Worm (Caenorhabditis elegans) whole organism, young adult: ENCODE data around the gene ZK742.4.
A peak's percentile ranks its signal among the peaks of the same experiment; 100 is the strongest.

Experiments used
- F23B12.7 ChIP-seq: sonication (generic microtip); optimal IDR thresholded peaks from 2 replicates; lab custom pipeline; 2017; ENCODE audit warnings: missing genetic modification characterization, mild to moderate bottlenecking, missing compliant biosample characterization, antibody characterized with exemption, moderate library complexity; ENCODE audit not compliant: insufficient read depth
- F37B4.10 ChIP-seq: fragments of 200-800 bp; sonication (Bioruptor generic); IDR thresholded peaks from 2 replicates; pipeline ENCODE4 v1.3.6; 2022; ENCODE audit warnings: missing genetic modification characterization, missing compliant biosample characterization
- F49E8.2 ChIP-seq: sonication (generic microtip); optimal IDR thresholded peaks from 3 replicates; lab custom pipeline; 2017; ENCODE audit warnings: missing genetic modification characterization, mild to moderate bottlenecking, missing compliant biosample characterization, antibody characterized with exemption, moderate library complexity; ENCODE audit not compliant: insufficient read depth
- K11D2.4 ChIP-seq: fragments of 200-800 bp; sonication (Bioruptor generic); IDR thresholded peaks from 2 replicates; pipeline ENCODE4 v1.3.6; 2022; ENCODE audit warnings: missing genetic modification reagents, missing genetic modification characterization, missing compliant biosample characterization
- K12H6.12 ChIP-seq: fragments of 200-800 bp; sonication (Bioruptor generic); optimal IDR thresholded peaks from 2 replicates; lab custom pipeline; 2018; ENCODE audit warnings: mild to moderate bottlenecking, missing genetic modification characterization, missing compliant biosample characterization
- Y53F4B.3 ChIP-seq: fragments of 200-800 bp; sonication (Bioruptor generic); IDR thresholded peaks from 2 replicates; pipeline ENCODE4 v1.3.6; 2022; ENCODE audit warnings: missing genetic modification reagents, missing genetic modification characterization, missing compliant biosample characterization
- Y79H2A.3 ChIP-seq: fragments of 200-800 bp; sonication (Bioruptor generic); conservative IDR thresholded peaks from 2 replicates; pipeline ENCODE4 v1.3.6; 2022; ENCODE audit warnings: missing genetic modification reagents, missing genetic modification characterization, missing compliant biosample characterization
- Y95B8A.8 ChIP-seq: fragments of 200-800 bp; sonication (Bioruptor generic); IDR thresholded peaks from 2 replicates; pipeline ENCODE4 v1.3.6; 2022; ENCODE audit warnings: missing genetic modification reagents, missing genetic modification characterization, missing compliant biosample characterization
- ZK185.1 ChIP-seq: sonication (generic microtip); optimal IDR thresholded peaks from 2 replicates; lab custom pipeline; 2016; ENCODE audit warnings: mild to moderate bottlenecking, missing genetic modification characterization, missing compliant biosample characterization; ENCODE audit not compliant: poor library complexity, severe bottlenecking
- aptf-2 ChIP-seq: fragments of 200-800 bp; sonication (Bioruptor generic); conservative IDR thresholded peaks from 2 replicates; pipeline ENCODE4 v1.3.6; 2022; ENCODE audit warnings: missing genetic modification reagents, missing genetic modification characterization, missing compliant biosample characterization
- atf-7 ChIP-seq: sonication (generic microtip); optimal IDR thresholded peaks from 2 replicates; lab custom pipeline; 2017; ENCODE audit warnings: mild to moderate bottlenecking, missing genetic modification characterization, missing compliant biosample characterization
- attf-3 ChIP-seq: fragments of 200-800 bp; sonication (Bioruptor generic); conservative IDR thresholded peaks from 2 replicates; pipeline ENCODE4 v1.3.6; 2022; ENCODE audit warnings: missing genetic modification reagents, missing genetic modification characterization, missing compliant biosample characterization
- attf-5 ChIP-seq: fragments of 200-800 bp; sonication (Bioruptor generic); optimal IDR thresholded peaks from 2 replicates; lab custom pipeline; 2018; ENCODE audit warnings: mild to moderate bottlenecking, missing genetic modification characterization, missing compliant biosample characterization
- attf-6 ChIP-seq: fragments of 200-800 bp; sonication (Bioruptor generic); IDR thresholded peaks from 2 replicates; pipeline ENCODE4 v1.3.6; 2022; ENCODE audit warnings: missing genetic modification reagents, missing genetic modification characterization, missing compliant biosample characterization
- bed-1 ChIP-seq: fragments of 200-800 bp; sonication (Bioruptor generic); IDR thresholded peaks from 2 replicates; pipeline ENCODE4 v1.3.6; 2022; ENCODE audit warnings: missing genetic modification reagents, missing genetic modification characterization, missing compliant biosample characterization
- cebp-1 ChIP-seq, 2 experiments: fragments of 200-800 bp in 1 of 2; sonication (Bioruptor generic) in 1 of 2; sonication (generic microtip) in 1 of 2; IDR thresholded peaks in 1 of 2; optimal IDR thresholded peaks in 1 of 2; 2 replicates each; pipeline versions ENCODE4 v1.3.6 to Lab custom; 2017 to 2022; ENCODE audit warnings: missing compliant biosample characterization in 2 of 2, missing genetic modification characterization in 2 of 2, mild to moderate bottlenecking in 1 of 2, missing genetic modification reagents in 1 of 2, moderate library complexity in 1 of 2
- cebp-2 ChIP-seq: fragments of 200-800 bp; sonication (Bioruptor generic); IDR thresholded peaks from 2 replicates; pipeline ENCODE4 v1.3.6; 2022; ENCODE audit warnings: missing genetic modification characterization, missing compliant biosample characterization
- ceh-27 ChIP-seq: fragments of 200-800 bp; sonication (Bioruptor generic); optimal IDR thresholded peaks from 2 replicates; lab custom pipeline; 2018; ENCODE audit warnings: mild to moderate bottlenecking, missing genetic modification characterization, moderate library complexity, missing compliant biosample characterization
- dox-1 ChIP-seq: fragments of 200-800 bp; sonication (Bioruptor generic); IDR thresholded peaks from 2 replicates; pipeline ENCODE4 v1.3.6; 2022; ENCODE audit warnings: missing genetic modification reagents, missing genetic modification characterization, missing compliant biosample characterization
- egl-44 ChIP-seq: fragments of 200-800 bp; sonication (Bioruptor generic); IDR thresholded peaks from 2 replicates; pipeline ENCODE4 v1.3.6; 2022; ENCODE audit warnings: missing genetic modification reagents, missing genetic modification characterization, missing compliant biosample characterization
- egrh-3 ChIP-seq: fragments of 200-800 bp; sonication (Bioruptor generic); IDR thresholded peaks from 2 replicates; pipeline ENCODE4 v1.3.6; 2022; ENCODE audit warnings: missing genetic modification reagents, missing genetic modification characterization, missing compliant biosample characterization
- ekl-4 ChIP-seq: fragments of 200-800 bp; sonication (Bioruptor generic); IDR thresholded peaks from 2 replicates; pipeline ENCODE4 v1.3.6; 2022; ENCODE audit warnings: missing genetic modification reagents, missing genetic modification characterization, missing compliant biosample characterization
- fkh-3 ChIP-seq: sonication (generic microtip); optimal IDR thresholded peaks from 2 replicates; lab custom pipeline; 2016; ENCODE audit warnings: mild to moderate bottlenecking, missing genetic modification characterization, missing compliant biosample characterization
- hlh-26 ChIP-seq: fragments of 200-800 bp; sonication (Bioruptor generic); conservative IDR thresholded peaks from 2 replicates; pipeline ENCODE4 v1.3.6; 2022; ENCODE audit warnings: missing genetic modification reagents, missing genetic modification characterization, missing compliant biosample characterization
- hsf-1 ChIP-seq: fragments of 200-800 bp; sonication (Bioruptor generic); IDR thresholded peaks from 2 replicates; pipeline ENCODE4 v1.3.6; 2022; ENCODE audit warnings: missing genetic modification reagents, missing genetic modification characterization, missing compliant biosample characterization
- lag-1 ChIP-seq: fragments of 200-800 bp; sonication (Bioruptor generic); IDR thresholded peaks from 2 replicates; pipeline ENCODE4 v1.3.6; 2022; ENCODE audit warnings: missing genetic modification reagents, missing genetic modification characterization, missing compliant biosample characterization
- lin-35 ChIP-seq, 3 experiments: fragments of 150-350 bp in 2 of 3; sonication (generic microtip) in 1 of 3; optimal IDR thresholded peaks; 2 replicates each; lab custom pipeline; 2014 to 2018; ENCODE audit warnings: missing biosample characterization in 3 of 3, missing genetic modification characterization in 3 of 3, missing genetic modification reagents in 3 of 3
- lin-40 ChIP-seq: sonication (generic microtip); optimal IDR thresholded peaks from 2 replicates; lab custom pipeline; 2016; ENCODE audit warnings: missing genetic modification characterization, mild to moderate bottlenecking, missing compliant biosample characterization, missing genotype, missing genetic modification reagents
- lin-54 ChIP-seq: fragments of 200-800 bp; sonication (Bioruptor generic); optimal IDR thresholded peaks from 2 replicates; lab custom pipeline; 2018; ENCODE audit warnings: mild to moderate bottlenecking, missing genetic modification characterization, missing compliant biosample characterization
- lir-1 ChIP-seq: fragments of 200-800 bp; sonication (Bioruptor generic); conservative IDR thresholded peaks from 2 replicates; pipeline ENCODE4 v1.3.6; 2022; ENCODE audit warnings: missing genetic modification reagents, missing genetic modification characterization, missing compliant biosample characterization
- lsy-27 ChIP-seq: sonication (generic microtip); optimal IDR thresholded peaks from 2 replicates; lab custom pipeline; 2017; ENCODE audit warnings: missing genetic modification characterization, mild to moderate bottlenecking, missing compliant biosample characterization, antibody characterized with exemption, missing genotype, borderline replicate concordance; ENCODE audit not compliant: insufficient read depth
- madf-6 ChIP-seq: fragments of 200-800 bp; sonication (Bioruptor generic); IDR thresholded peaks from 2 replicates; pipeline ENCODE4 v1.3.6; 2022; ENCODE audit warnings: missing genetic modification reagents, missing genetic modification characterization, missing compliant biosample characterization
- mcd-1 ChIP-seq: fragments of 200-800 bp; sonication (Bioruptor generic); IDR thresholded peaks from 2 replicates; pipeline ENCODE4 v1.3.6; 2022; ENCODE audit warnings: missing genetic modification reagents, missing genetic modification characterization, missing compliant biosample characterization
- mel-28 ChIP-seq: sonication (generic microtip); optimal IDR thresholded peaks from 2 replicates; lab custom pipeline; 2016; ENCODE audit warnings: borderline replicate concordance, mild to moderate bottlenecking, missing genetic modification characterization, missing compliant biosample characterization
- mes-4 ChIP-seq: sonication (generic microtip); optimal IDR thresholded peaks from 2 replicates; lab custom pipeline; 2016; ENCODE audit warnings: missing genotype, missing genetic modification characterization, missing compliant biosample characterization
- nfya-1 ChIP-seq: sonication (generic microtip); optimal IDR thresholded peaks from 2 replicates; lab custom pipeline; 2017; ENCODE audit warnings: antibody characterized with exemption, missing compliant biosample characterization, missing genetic modification characterization, borderline replicate concordance; ENCODE audit not compliant: insufficient read depth
- nfyb-1 ChIP-seq: fragments of 200-800 bp; sonication (Bioruptor generic); IDR thresholded peaks from 2 replicates; pipeline ENCODE4 v1.3.6; 2022; ENCODE audit warnings: missing genetic modification reagents, missing genetic modification characterization, missing compliant biosample characterization
- nhr-80 ChIP-seq: sonication (generic microtip); optimal IDR thresholded peaks from 2 replicates; lab custom pipeline; 2016; ENCODE audit warnings: missing genetic modification characterization, missing compliant biosample characterization
- nhr-90 ChIP-seq: sonication (generic microtip); optimal IDR thresholded peaks from 2 replicates; lab custom pipeline; 2016; ENCODE audit warnings: missing genotype, mild to moderate bottlenecking, missing genetic modification characterization, missing compliant biosample characterization
- pha-4 ChIP-seq: fragments of 150-350 bp; sonication (generic microtip); optimal IDR thresholded peaks from 2 replicates; lab custom pipeline; 2014; ENCODE audit warnings: missing biosample characterization, missing genetic modification reagents, missing genetic modification characterization
- snpc-1.3 ChIP-seq: sonication (generic microtip); optimal IDR thresholded peaks from 2 replicates; lab custom pipeline; 2017; ENCODE audit warnings: missing genetic modification characterization, mild to moderate bottlenecking, missing compliant biosample characterization, antibody characterized with exemption, moderate library complexity, missing genotype, missing genetic modification reagents; ENCODE audit not compliant: insufficient read depth
- snpc-4 ChIP-seq, 5 experiments: fragments of 150-350 bp in 1 of 5; sonication (generic microtip) in 4 of 5; optimal IDR thresholded peaks; 2 replicates each; lab custom pipeline; 2014 to 2018; ENCODE audit warnings: missing genetic modification characterization in 5 of 5, missing biosample characterization in 3 of 5, antibody characterized with exemption in 2 of 5, mild to moderate bottlenecking in 2 of 5, missing compliant biosample characterization in 2 of 5, missing genotype in 2 of 5, moderate library complexity in 2 of 5, missing genetic modification reagents in 1 of 5
- tbp1 ChIP-seq: fragments of 200-800 bp; sonication (Bioruptor generic); optimal IDR thresholded peaks from 2 replicates; lab custom pipeline; 2018; ENCODE audit warnings: mild to moderate bottlenecking, missing genetic modification characterization, missing compliant biosample characterization

The ZK742.4 gene

ce11 chrV:7853900-7854299 lies 42.3 kb upstream of the ZK742.4 start (continued):
- TF ChIP-seq attf-3 (GFP tag; lab: Robert Waterston, UW) = no peak
- no peak for TF ChIP-seq hlh-26 (GFP tag; lab: Robert Waterston, UW)
- TF ChIP-seq K11D2.4 (GFP tag; lab: Robert Waterston, UW) = no peak
- no peak for TF ChIP-seq aptf-2
- TF ChIP-seq nfya-1 (tag; lab: Kevin White, UChicago) = no peak
- TF ChIP-seq egl-44 (GFP tag; lab: Robert Waterston, UW) = no peak
- no peak for TF ChIP-seq lin-35 (GFP tag; optimal IDR thresholded peaks at IDR 0.05; lab: Kevin White, UChicago)
- TF ChIP-seq Y79H2A.3 (GFP tag; lab: Robert Waterston, UW) = no peak
- TF ChIP-seq snpc-4 (GFP tag; optimal IDR thresholded peaks at IDR 0.05; lab: Kevin White, UChicago) = no peak
- peak in 1 of 4 experiments; percentile 26 for TF ChIP-seq snpc-4 (tag; optimal IDR thresholded peaks at IDR 0.05; lab: Kevin White, UChicago)
- no peak for TF ChIP-seq pha-4 (tag; lab: Kevin White, UChicago)

ce11 chrV:7852078-7852477 lies 40.5 kb upstream of the ZK742.4 start:
- TF ChIP-seq ekl-4 (GFP tag; lab: Robert Waterston, UW) (0 out of 2 replicates have a peak, but pooled peaks have one; percentile 56), hsf-1 (GFP tag; lab: Robert Waterston, UW) (peak; percentile 84), Y53F4B.3 (GFP tag; lab: Robert Waterston, UW) (no peak), attf-6 (GFP tag; lab: Robert Waterston, UW) (peak; percentile 38; the same call in 1 of the 2 replicates), lsy-27 (tag; lab: Kevin White, UChicago) (no peak), K12H6.12 (no peak), lir-1 (no peak), F49E8.2 (peak; percentile 73), madf-6 (GFP tag; lab: Robert Waterston, UW) (peak; percentile 29; the same call in 1 of the 2 replicates)

ce11 chrV:7848251-7848650 lies 36.7 kb upstream of the ZK742.4 start:
- peak; percentile 10 for TF ChIP-seq mel-28 (tag; lab: Kevin White, UChicago)
- TF ChIP-seq snpc-4 (GFP tag; optimal IDR thresholded peaks at IDR 0.05; lab: Kevin White, UChicago) = no peak
- TF ChIP-seq snpc-4 (tag; optimal IDR thresholded peaks at IDR 0.05; lab: Kevin White, UChicago) = peak in 1 of 4 experiments; percentile 8
- TF ChIP-seq attf-5 (GFP tag; lab: Kevin White, UChicago) = peak; percentile 19
- no peak for TF ChIP-seq snpc-1.3 (tag; lab: Kevin White, UChicago)
- peak; percentile 49 for TF ChIP-seq nhr-80 (tag; lab: Kevin White, UChicago)
- TF ChIP-seq cebp-2 (GFP tag; lab: Robert Waterston, UW) = no peak
- TF ChIP-seq aptf-2 = no peak
- TF ChIP-seq nhr-90 (tag; lab: Kevin White, UChicago) = no peak
- TF ChIP-seq egrh-3 (GFP tag; lab: Robert Waterston, UW) = peak; percentile 57; the same call in 1 of the 2 replicates
- TF ChIP-seq mes-4 (tag; lab: Kevin White, UChicago) = no peak
- TF ChIP-seq cebp-1 (GFP tag; IDR thresholded peaks at IDR 0.05; lab: Robert Waterston, UW) = no peak
- peak; percentile 65 for TF ChIP-seq cebp-1 (tag; optimal IDR thresholded peaks at IDR 0.05; lab: Kevin White, UChicago)
- TF ChIP-seq fkh-3 = no peak
- peak; percentile 10 for TF ChIP-seq lin-40 (tag; lab: Kevin White, UChicago)
- peak; percentile 2 for TF ChIP-seq atf-7
- peak; percentile 50; the same call in 1 of the 2 replicates for TF ChIP-seq dox-1 (GFP tag; lab: Robert Waterston, UW)
- no peak for TF ChIP-seq F37B4.10 (GFP tag; lab: Robert Waterston, UW)
- no peak for TF ChIP-seq lag-1 (GFP tag; lab: Robert Waterston, UW)
- no peak for TF ChIP-seq ZK185.1 (tag; lab: Kevin White, UChicago)
- no peak for TF ChIP-seq F23B12.7 (tag; lab: Kevin White, UChicago)
- TF ChIP-seq ceh-27 = peak; percentile 33
- TF ChIP-seq lin-54 = no peak
- TF ChIP-seq nfyb-1 (GFP tag; lab: Robert Waterston, UW) = no peak
- TF ChIP-seq tbp1 = no peak
- TF ChIP-seq mcd-1 (GFP tag; lab: Robert Waterston, UW) = peak; percentile 24; the same call in 1 of the 2 replicates
- no peak for TF ChIP-seq Y95B8A.8 (GFP tag; lab: Robert Waterston, UW)
- TF ChIP-seq bed-1 (GFP tag; lab: Robert Waterston, UW) = no peak
